Fruit fly (Drosophila melanogaster) whole organism, prepupa: Measurements from ENCODE around the gene CG16758.

Experiments
- Blimp-1 ChIP-seq: fragments of 200-800 bp; sonication (Bioruptor generic); optimal IDR thresholded peaks from 3 replicates; lab custom pipeline; 2017; ENCODE audit warnings: missing biosample characterization, missing genetic modification characterization, mild to moderate bottlenecking, moderate library complexity, missing genetic modification reagents
- CG10631 ChIP-seq: fragments of 200-800 bp; sonication (Bioruptor generic); optimal IDR thresholded peaks from 2 replicates; lab custom pipeline; 2016; ENCODE audit warnings: missing biosample characterization, missing genetic modification characterization
- CG10669 ChIP-seq: fragments of 200-800 bp; sonication (Bioruptor generic); optimal IDR thresholded peaks from 3 replicates; lab custom pipeline; 2018; ENCODE audit warnings: missing biosample characterization, mild to moderate bottlenecking, missing genetic modification characterization, moderate library complexity
- CG11294 ChIP-seq: fragments of 200-800 bp; sonication (Bioruptor generic); IDR thresholded peaks from 2 replicates; pipeline ENCODE4 v1.3.6; 2022; ENCODE audit warnings: missing biosample characterization, missing genetic modification characterization
- CG11762 ChIP-seq: fragments of 200-800 bp; sonication (Bioruptor generic); optimal IDR thresholded peaks from 3 replicates; lab custom pipeline; 2016; ENCODE audit warnings: missing biosample characterization, missing genetic modification characterization; ENCODE audit not compliant: insufficient read depth
- CG11902 ChIP-seq: fragments of 200-800 bp; sonication (Bioruptor generic); optimal IDR thresholded peaks from 3 replicates; lab custom pipeline; 2016; ENCODE audit warnings: missing biosample characterization, missing genetic modification characterization
- CG15336 ChIP-seq: fragments of 200-800 bp; sonication (Bioruptor generic); IDR thresholded peaks from 2 replicates; pipeline ENCODE4 v1.3.6; 2022; ENCODE audit warnings: missing biosample characterization, missing genetic modification characterization
- CG1621 ChIP-seq: fragments of 200-800 bp; sonication (Bioruptor generic); optimal IDR thresholded peaks from 3 replicates; lab custom pipeline; 2018; ENCODE audit warnings: missing biosample characterization, mild to moderate bottlenecking, missing genetic modification characterization
- CG16779 ChIP-seq: fragments of 200-800 bp; sonication (Bioruptor generic); optimal IDR thresholded peaks from 3 replicates; lab custom pipeline; 2017; ENCODE audit warnings: missing biosample characterization, mild to moderate bottlenecking, missing genetic modification characterization
- CG3032 ChIP-seq: fragments of 200-800 bp; optimal IDR thresholded peaks from 2 replicates; lab custom pipeline; 2019; ENCODE audit warnings: missing biosample characterization, mild to moderate bottlenecking, missing genetic modification characterization, moderate library complexity
- CG34406 ChIP-seq: fragments of 200-800 bp; sonication (Bioruptor generic); optimal IDR thresholded peaks from 3 replicates; lab custom pipeline; 2016; ENCODE audit warnings: missing biosample characterization, missing genetic modification characterization
- CG3919 ChIP-seq: fragments of 200-800 bp; sonication (Bioruptor generic); optimal IDR thresholded peaks from 3 replicates; lab custom pipeline; 2016; ENCODE audit warnings: missing biosample characterization, missing genetic modification characterization
- CG4318 ChIP-seq: fragments of 200-800 bp; sonication (Bioruptor generic); optimal IDR thresholded peaks from 3 replicates; lab custom pipeline; 2017; ENCODE audit warnings: missing biosample characterization, mild to moderate bottlenecking, missing genetic modification characterization
- CG6163 ChIP-seq: fragments of 200-800 bp; sonication (Bioruptor generic); IDR thresholded peaks from 3 replicates; pipeline ENCODE4 v1.3.6; 2022; ENCODE audit warnings: missing biosample characterization, missing genetic modification characterization
- CG6792 ChIP-seq: fragments of 200-800 bp; sonication (Bioruptor generic); optimal IDR thresholded peaks from 3 replicates; lab custom pipeline; 2016; ENCODE audit warnings: missing biosample characterization, missing genetic modification characterization
- CG6808 ChIP-seq: fragments of 200-800 bp; sonication (Bioruptor generic); optimal IDR thresholded peaks from 3 replicates; lab custom pipeline; 2017; ENCODE audit warnings: missing biosample characterization, missing genetic modification characterization, mild to moderate bottlenecking, moderate library complexity, missing genetic modification reagents
- CG6854 ChIP-seq: fragments of 200-800 bp; sonication (Bioruptor generic); optimal IDR thresholded peaks from 2 replicates; lab custom pipeline; 2017; ENCODE audit warnings: missing biosample characterization, mild to moderate bottlenecking, missing genetic modification characterization
- CG7368 ChIP-seq: fragments of 200-800 bp; sonication (Bioruptor generic); optimal IDR thresholded peaks from 3 replicates; lab custom pipeline; 2016; ENCODE audit warnings: missing biosample characterization, missing genetic modification characterization
- CG8119 ChIP-seq: fragments of 200-800 bp; sonication (Bioruptor generic); IDR thresholded peaks from 3 replicates; pipeline ENCODE4 v1.3.6; 2022; ENCODE audit warnings: missing biosample characterization, missing genetic modification characterization
- CG8319 ChIP-seq: fragments of 200-800 bp; sonication (Bioruptor generic); optimal IDR thresholded peaks from 3 replicates; lab custom pipeline; 2016; ENCODE audit warnings: missing biosample characterization, missing genetic modification characterization
- CG8632 ChIP-seq: fragments of 200-800 bp; sonication (Bioruptor generic); optimal IDR thresholded peaks from 3 replicates; lab custom pipeline; 2016; ENCODE audit warnings: missing biosample characterization, missing genetic modification characterization
- CG9139 ChIP-seq: fragments of 200-800 bp; sonication (Bioruptor generic); optimal IDR thresholded peaks from 3 replicates; lab custom pipeline; 2017; ENCODE audit warnings: missing biosample characterization, mild to moderate bottlenecking, missing genetic modification characterization
- Eip75B ChIP-seq: fragments of 200-800 bp; sonication (Bioruptor generic); optimal IDR thresholded peaks from 3 replicates; lab custom pipeline; 2016; ENCODE audit warnings: missing biosample characterization, missing genetic modification characterization
- Ets21C ChIP-seq: fragments of 200-800 bp; sonication (Bioruptor generic); optimal IDR thresholded peaks from 3 replicates; lab custom pipeline; 2016; ENCODE audit warnings: missing biosample characterization, missing genetic modification characterization
- Ets96B ChIP-seq: fragments of 200-800 bp; optimal IDR thresholded peaks from 2 replicates; lab custom pipeline; 2019; ENCODE audit warnings: missing biosample characterization, mild to moderate bottlenecking, missing genetic modification characterization, moderate library complexity
- Gug ChIP-seq: fragments of 200-800 bp; sonication (Bioruptor generic); IDR thresholded peaks from 2 replicates; pipeline ENCODE4 v1.3.6; 2022; ENCODE audit warnings: missing biosample characterization, missing genetic modification characterization
- Hr38 ChIP-seq: sonication (Bioruptor generic); optimal IDR thresholded peaks from 2 replicates; lab custom pipeline; 2016; ENCODE audit warnings: missing biosample characterization, missing genetic modification characterization
- Hr39 ChIP-seq: fragments of 200-800 bp; sonication (Bioruptor generic); optimal IDR thresholded peaks from 2 replicates; lab custom pipeline; 2016; ENCODE audit warnings: missing biosample characterization, missing genetic modification characterization
- Lpt ChIP-seq: fragments of 200-800 bp; sonication (Bioruptor generic); optimal IDR thresholded peaks from 3 replicates; lab custom pipeline; 2016; ENCODE audit warnings: missing biosample characterization, missing genetic modification characterization
- Met ChIP-seq: fragments of 200-800 bp; sonication (Bioruptor generic); optimal IDR thresholded peaks from 3 replicates; lab custom pipeline; 2016; ENCODE audit warnings: missing biosample characterization, missing genetic modification characterization
- OdsH ChIP-seq: fragments of 200-800 bp; sonication (Bioruptor generic); optimal IDR thresholded peaks from 3 replicates; lab custom pipeline; 2016; ENCODE audit warnings: missing biosample characterization, missing genetic modification characterization
- Smox ChIP-seq: fragments of 200-800 bp; sonication (Bioruptor generic); optimal IDR thresholded peaks from 3 replicates; lab custom pipeline; 2016; ENCODE audit warnings: missing biosample characterization, missing genetic modification characterization
- achi ChIP-seq: fragments of 200-800 bp; sonication (Bioruptor generic); optimal IDR thresholded peaks from 3 replicates; lab custom pipeline; 2016; ENCODE audit warnings: missing biosample characterization, missing genetic modification characterization
- acj6 ChIP-seq: fragments of 200-800 bp; sonication (Bioruptor generic); optimal IDR thresholded peaks from 3 replicates; lab custom pipeline; 2016; ENCODE audit warnings: missing biosample characterization, missing genetic modification characterization
- cyc ChIP-seq: fragments of 200-800 bp; sonication (Bioruptor generic); optimal IDR thresholded peaks from 3 replicates; lab custom pipeline; 2016; ENCODE audit warnings: missing biosample characterization, missing genetic modification characterization
- dac ChIP-seq: fragments of 200-800 bp; sonication (Bioruptor generic); optimal IDR thresholded peaks from 2 replicates; lab custom pipeline; 2017; ENCODE audit warnings: missing biosample characterization, mild to moderate bottlenecking, missing genetic modification characterization
- eg ChIP-seq: fragments of 200-800 bp; sonication (Bioruptor generic); IDR thresholded peaks from 3 replicates; pipeline ENCODE4 v1.3.6; 2022; ENCODE audit warnings: missing biosample characterization, missing genetic modification characterization
- esn ChIP-seq: fragments of 200-800 bp; sonication (Bioruptor generic); optimal IDR thresholded peaks from 2 replicates; lab custom pipeline; 2016; ENCODE audit warnings: missing biosample characterization, mild to moderate bottlenecking, missing genetic modification characterization, moderate library complexity
- fd59A ChIP-seq: fragments of 200-800 bp; sonication (Bioruptor generic); optimal IDR thresholded peaks from 2 replicates; lab custom pipeline; 2017; ENCODE audit warnings: missing biosample characterization, mild to moderate bottlenecking, missing genetic modification characterization, missing genetic modification reagents
- fd85E ChIP-seq: fragments of 200-800 bp; sonication (Bioruptor generic); optimal IDR thresholded peaks from 3 replicates; lab custom pipeline; 2016; ENCODE audit warnings: missing biosample characterization, missing genetic modification characterization
- fkh ChIP-seq: fragments of 200-800 bp; sonication (Bioruptor generic); optimal IDR thresholded peaks from 3 replicates; lab custom pipeline; 2017; ENCODE audit warnings: missing biosample characterization, mild to moderate bottlenecking, missing genetic modification characterization, moderate library complexity
- lz ChIP-seq: fragments of 200-800 bp; sonication (Bioruptor generic); optimal IDR thresholded peaks from 3 replicates; lab custom pipeline; 2016; ENCODE audit warnings: missing biosample characterization, missing genetic modification characterization
- net ChIP-seq: fragments of 200-800 bp; sonication (Bioruptor generic); optimal IDR thresholded peaks from 3 replicates; lab custom pipeline; 2016; ENCODE audit warnings: missing biosample characterization, missing genetic modification characterization
- pdm3 ChIP-seq: fragments of 200-800 bp; sonication (Bioruptor generic); optimal IDR thresholded peaks from 3 replicates; lab custom pipeline; 2016; ENCODE audit warnings: missing biosample characterization, missing genetic modification characterization
- salr ChIP-seq, 2 experiments: fragments of 200-800 bp; sonication (Bioruptor generic); optimal IDR thresholded peaks; 3 replicates each; lab custom pipeline; 2016 to 2018; ENCODE audit warnings: missing biosample characterization in 2 of 2, missing genetic modification characterization in 2 of 2, mild to moderate bottlenecking in 1 of 2
- svp ChIP-seq: fragments of 200-800 bp; sonication (Bioruptor generic); peaks from one replicate; lab custom pipeline; 2016; ENCODE audit warnings: missing biosample characterization, missing genetic modification characterization
- topi ChIP-seq: fragments of 200-800 bp; sonication (Bioruptor generic); optimal IDR thresholded peaks from 3 replicates; lab custom pipeline; 2016; ENCODE audit warnings: missing biosample characterization, missing genetic modification characterization
- vri ChIP-seq: fragments of 200-800 bp; sonication (Bioruptor generic); optimal IDR thresholded peaks from 3 replicates; lab custom pipeline; 2016; ENCODE audit warnings: missing biosample characterization, mild to moderate bottlenecking, missing genetic modification characterization

CG16758 gene

DNA sequence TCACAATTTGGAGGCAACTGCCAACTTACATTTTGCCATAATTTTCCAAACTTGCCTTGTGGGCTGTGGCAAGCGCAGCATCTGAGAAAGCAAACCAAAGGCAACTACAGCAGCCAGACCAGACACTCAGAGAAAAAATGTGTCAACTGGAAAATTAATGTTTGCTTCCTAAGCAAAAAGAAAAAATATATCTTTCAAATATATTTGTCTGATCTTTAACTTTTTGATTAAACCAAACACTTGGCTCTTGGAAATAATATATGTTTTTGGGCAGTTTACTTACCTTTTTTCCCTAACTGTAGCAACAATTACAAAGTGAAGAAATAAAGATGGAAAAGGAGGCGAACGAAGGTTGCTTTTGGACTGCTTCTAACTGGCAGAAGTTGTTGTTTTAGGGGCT lies 16.2 kb downstream of the CG16758 start (continued):
- TF ChIP-seq CG3032 (tag; lab: Kevin White, UChicago) = peak; percentile 89
- peak; percentile 68 for TF ChIP-seq CG9139 (GFP tag; lab: Kevin White, UChicago)
- TF ChIP-seq CG8319 (GFP tag; lab: Kevin White, UChicago) = peak; percentile 11
- peak; percentile 40 for TF ChIP-seq CG34406 (GFP tag; lab: Kevin White, UChicago)
- peak; percentile 55; the same call in 1 of the 2 replicates for TF ChIP-seq CG11294 (GFP tag; lab: Robert Waterston, UW)
- peak; percentile 93 for TF ChIP-seq svp (GFP tag; lab: Kevin White, UChicago)
- no peak for TF ChIP-seq fkh
- peak; percentile 86 for TF ChIP-seq Eip75B (GFP tag; lab: Kevin White, UChicago)
- peak; percentile 85 for TF ChIP-seq CG10669 (GFP tag; lab: Kevin White, UChicago)
- TF ChIP-seq esn (GFP tag; lab: Kevin White, UChicago) = peak; percentile 76
- TF ChIP-seq acj6 (GFP tag; lab: Kevin White, UChicago) = peak; percentile 65
- TF ChIP-seq net (GFP tag; lab: Kevin White, UChicago) = peak; percentile 54

- TF ChIP-seq pdm3 = peak; percentile 35
- TF ChIP-seq net (GFP tag; lab: Kevin White, UChicago) = peak; percentile 43
- peak; percentile 30 for TF ChIP-seq CG10669 (GFP tag; lab: Kevin White, UChicago)
- no peak for TF ChIP-seq CG6854 (GFP tag; lab: Kevin White, UChicago)
- TF ChIP-seq Hr39 = no peak
- TF ChIP-seq topi (GFP tag; lab: Kevin White, UChicago) = peak; percentile 26
- TF ChIP-seq fd85E (GFP tag; lab: Kevin White, UChicago) = no peak
- peak; percentile 26 for TF ChIP-seq acj6 (GFP tag; lab: Kevin White, UChicago)
- TF ChIP-seq vri = no peak
- peak; percentile 55 for TF ChIP-seq achi (GFP tag; lab: Kevin White, UChicago)
- no peak for TF ChIP-seq salr (GFP tag; optimal IDR thresholded peaks at IDR 0.05; lab: Kevin White, UChicago)
- peak; percentile 11 for TF ChIP-seq Eip75B (GFP tag; lab: Kevin White, UChicago)
- TF ChIP-seq eg (GFP tag; lab: Robert Waterston, UW) = 0 out of 3 replicates have a peak, but pooled peaks have one; percentile 30
- no peak for TF ChIP-seq CG11294 (GFP tag; lab: Robert Waterston, UW)
- TF ChIP-seq CG8632 (GFP tag; lab: Kevin White, UChicago) = no peak
- peak; percentile 4 for TF ChIP-seq Smox (GFP tag; lab: Kevin White, UChicago)
- TF ChIP-seq Lpt (GFP tag; lab: Kevin White, UChicago) = no peak
- TF ChIP-seq fd59A (GFP tag; lab: Kevin White, UChicago) = no peak
- TF ChIP-seq CG15336 = peak; percentile 48; the same call in 1 of the 2 replicates
- peak; percentile 12 for TF ChIP-seq CG34406 (GFP tag; lab: Kevin White, UChicago)
- TF ChIP-seq fkh = no peak
- peak; percentile 42 for TF ChIP-seq cyc (GFP tag; lab: Kevin White, UChicago)
- TF ChIP-seq dac (GFP tag; lab: Kevin White, UChicago) = peak; percentile 17
- TF ChIP-seq CG11902 (GFP tag; lab: Kevin White, UChicago) = peak; percentile 14
- TF ChIP-seq CG10631 (GFP tag; lab: Kevin White, UChicago) = peak; percentile 60
- peak; percentile 47 for TF ChIP-seq CG8119 (GFP tag; lab: Robert Waterston, UW)
- peak; percentile 64 for TF ChIP-seq CG3919 (GFP tag; lab: Kevin White, UChicago)
- no peak for TF ChIP-seq lz (GFP tag; lab: Kevin White, UChicago)
- no peak for TF ChIP-seq Gug (GFP tag; lab: Robert Waterston, UW)
- TF ChIP-seq CG6808 (GFP tag; lab: Kevin White, UChicago) = no peak
- TF ChIP-seq Hr38 = no peak
- TF ChIP-seq CG9139 (GFP tag; lab: Kevin White, UChicago) = no peak
- TF ChIP-seq CG7368 (GFP tag; lab: Kevin White, UChicago) = peak; percentile 5
- TF ChIP-seq Blimp-1 = no peak
- no peak for TF ChIP-seq Ets21C
- peak; percentile 29 for TF ChIP-seq esn (GFP tag; lab: Kevin White, UChicago)
- TF ChIP-seq CG11762 (GFP tag; lab: Kevin White, UChicago) = peak; percentile 13
- no peak for TF ChIP-seq CG16779 (tag; lab: Kevin White, UChicago)
- TF ChIP-seq CG8319 (GFP tag; lab: Kevin White, UChicago) = no peak
- TF ChIP-seq CG1621 (tag; lab: Kevin White, UChicago) = no peak
- TF ChIP-seq CG6163 (GFP tag; lab: Robert Waterston, UW) = peak; percentile 52; the same call in 1 of the 3 replicates
- peak; percentile 50 for TF ChIP-seq Ets96B
- peak; percentile 46 for TF ChIP-seq OdsH (GFP tag; lab: Kevin White, UChicago)
- peak; percentile 26 for TF ChIP-seq CG4318 (GFP tag; lab: Kevin White, UChicago)
- peak; percentile 39 for TF ChIP-seq Met (GFP tag; lab: Kevin White, UChicago)
- TF ChIP-seq CG6792 (GFP tag; lab: Kevin White, UChicago) = peak; percentile 25
These were observed 16.9 kb downstream of the CG16758 start for dm6 chr3L:2486493-2486892.
